Fruit fly (Drosophila melanogaster) whole organism, embryonic: ENCODE results near the gene Ciz1.

ENCODE experiments used
- Atf-2 ChIP-seq: fragments of 200-800 bp; sonication (Bioruptor generic); optimal IDR thresholded peaks from 2 replicates; lab custom pipeline; 2016; ENCODE audit warnings: missing biosample characterization, missing genetic modification characterization
- Awh ChIP-seq: fragments of 200-800 bp; sonication (Bioruptor generic); IDR thresholded peaks from 2 replicates; pipeline ENCODE4, ENCODE4 v1.3.6; 2022; ENCODE audit warnings: missing biosample characterization, missing genetic modification characterization
- B-H1 ChIP-seq: fragments of 200-800 bp; sonication (Bioruptor generic); IDR thresholded peaks from 3 replicates; pipeline ENCODE4 v1.3.6; 2022; ENCODE audit warnings: missing biosample characterization, missing genetic modification characterization
- CG13287 ChIP-seq: fragments of 200-800 bp; sonication (Bioruptor generic); IDR thresholded peaks from 2 replicates; pipeline ENCODE4 v1.3.6; 2022; ENCODE audit warnings: missing biosample characterization, missing genetic modification characterization; ENCODE audit not compliant: partially characterized antibody
- CG14441 ChIP-seq: fragments of 200-800 bp; sonication (Bioruptor generic); IDR thresholded peaks from 2 replicates; pipeline ENCODE4 v1.3.6; 2022; ENCODE audit warnings: missing biosample characterization, missing genetic modification characterization
- CG16863 ChIP-seq: fragments of 200-800 bp; sonication (Bioruptor generic); optimal IDR thresholded peaks from 3 replicates; lab custom pipeline; 2016; ENCODE audit warnings: missing biosample characterization, missing genetic modification characterization
- CG17612 ChIP-seq: fragments of 200-800 bp; sonication (Bioruptor generic); IDR thresholded peaks from 2 replicates; pipeline ENCODE4 v1.3.6; 2022; ENCODE audit warnings: missing biosample characterization, missing genetic modification characterization
- CG18011 ChIP-seq: fragments of 200-800 bp; sonication (Bioruptor generic); optimal IDR thresholded peaks from 2 replicates; lab custom pipeline; 2017; ENCODE audit warnings: missing biosample characterization, missing genetic modification characterization, mild to moderate bottlenecking, moderate library complexity, missing genotype
- CG2129 ChIP-seq: fragments of 200-800 bp; sonication (Bioruptor generic); IDR thresholded peaks from 2 replicates; pipeline ENCODE4 v1.3.6; 2022; ENCODE audit warnings: missing biosample characterization, missing genetic modification characterization; ENCODE audit not compliant: partially characterized antibody
- CG31441 ChIP-seq: fragments of 200-800 bp; sonication (Bioruptor generic); IDR thresholded peaks from 2 replicates; pipeline ENCODE4 v1.3.6; 2022; ENCODE audit warnings: missing biosample characterization, missing genetic modification characterization
- CG43689 ChIP-seq: fragments of 200-800 bp; sonication (Bioruptor generic); IDR thresholded peaks from 2 replicates; pipeline ENCODE4 v1.3.6; 2022; ENCODE audit warnings: missing biosample characterization, missing genetic modification characterization
- CG4424 ChIP-seq: fragments of 200-800 bp; sonication (Bioruptor generic); optimal IDR thresholded peaks from 3 replicates; lab custom pipeline; 2016; ENCODE audit warnings: missing biosample characterization, missing genetic modification characterization
- CG6683 ChIP-seq: fragments of 200-800 bp; sonication (Bioruptor generic); optimal IDR thresholded peaks from 2 replicates; lab custom pipeline; 2017; ENCODE audit warnings: missing biosample characterization, mild to moderate bottlenecking, missing genetic modification characterization, missing genetic modification reagents
- CG6854 ChIP-seq: fragments of 200-800 bp; sonication (Bioruptor generic); optimal IDR thresholded peaks from 3 replicates; lab custom pipeline; 2017; ENCODE audit warnings: missing biosample characterization, mild to moderate bottlenecking, missing genetic modification characterization
- CG7745 ChIP-seq: fragments of 200-800 bp; sonication (Bioruptor generic); optimal IDR thresholded peaks from 2 replicates; lab custom pipeline; 2018; ENCODE audit warnings: missing biosample characterization, mild to moderate bottlenecking, missing genetic modification characterization, moderate library complexity
- CG7786 ChIP-seq: fragments of 200-800 bp; sonication (Bioruptor generic); optimal IDR thresholded peaks from 2 replicates; lab custom pipeline; 2016; ENCODE audit warnings: missing biosample characterization, missing genetic modification characterization
- CG8281 ChIP-seq: fragments of 200-800 bp; sonication (Bioruptor generic); optimal IDR thresholded peaks from 2 replicates; lab custom pipeline; 2018; ENCODE audit warnings: missing biosample characterization, mild to moderate bottlenecking, missing genetic modification characterization, moderate library complexity
- Dref ChIP-seq: fragments of 200-800 bp; sonication (Bioruptor generic); IDR thresholded peaks from 2 replicates; pipeline ENCODE4 v1.3.6; 2022; ENCODE audit warnings: missing biosample characterization, missing genetic modification characterization
- Fer2 ChIP-seq: fragments of 200-800 bp; sonication (Bioruptor generic); optimal IDR thresholded peaks from 2 replicates; lab custom pipeline; 2018; ENCODE audit warnings: missing biosample characterization, mild to moderate bottlenecking, missing genetic modification characterization, moderate library complexity
- Hr3 ChIP-seq: fragments of 200-800 bp; sonication (Bioruptor generic); optimal IDR thresholded peaks from 3 replicates; lab custom pipeline; 2016; ENCODE audit warnings: missing biosample characterization, missing genetic modification characterization
- Med ChIP-seq: fragments of 200-800 bp; sonication (Bioruptor generic); peaks from one replicate; lab custom pipeline; 2016; ENCODE audit warnings: missing biosample characterization, missing genetic modification characterization, mild to moderate bottlenecking, inconsistent platforms, moderate library complexity
- Nf-YA ChIP-seq: fragments of 200-800 bp; sonication (Bioruptor generic); IDR thresholded peaks from 2 replicates; pipeline ENCODE4 v1.3.6; 2022; ENCODE audit warnings: missing biosample characterization, missing genetic modification characterization
- Poxn ChIP-seq: fragments of 200-800 bp; sonication (Bioruptor generic); IDR thresholded peaks from 2 replicates; pipeline ENCODE4 v1.3.6; 2022; ENCODE audit warnings: missing biosample characterization, missing genetic modification characterization
- Ravus ChIP-seq: fragments of 200-800 bp; sonication (Bioruptor generic); IDR thresholded peaks from 2 replicates; pipeline ENCODE4 v1.3.6; 2022; ENCODE audit warnings: missing biosample characterization, missing genetic modification characterization
- Sin3A ChIP-seq: fragments of >200 bp; optimal IDR thresholded peaks from 2 replicates; lab custom pipeline; 2018
- Stat92E ChIP-seq, 3 experiments: fragments of >200 bp in 2 of 3; fragments of 200-800 bp in 1 of 3; sonication (Bioruptor generic) in 1 of 3; optimal IDR thresholded peaks; 2 replicates each; lab custom pipeline; 2017 to 2019; ENCODE audit warnings: missing biosample characterization in 3 of 3, missing genetic modification characterization in 3 of 3, mild to moderate bottlenecking in 1 of 3, moderate library complexity in 1 of 3
- bsh ChIP-seq, 2 experiments: fragments of 200-800 bp; sonication (Bioruptor generic); optimal IDR thresholded peaks; 2 replicates each; lab custom pipeline; 2017 to 2018; ENCODE audit warnings: mild to moderate bottlenecking in 2 of 2, missing biosample characterization in 2 of 2, missing genetic modification characterization in 2 of 2, moderate library complexity in 1 of 2
- ci ChIP-seq: fragments of 200-800 bp; sonication (Bioruptor generic); IDR thresholded peaks from 3 replicates; pipeline ENCODE4 v1.3.6; 2022; ENCODE audit warnings: missing biosample characterization, missing genetic modification characterization
- crol ChIP-seq: fragments of 200-800 bp; sonication (Bioruptor generic); IDR thresholded peaks from 2 replicates; pipeline ENCODE4 v1.3.6; 2022; ENCODE audit warnings: missing biosample characterization, missing genetic modification characterization
- dimm ChIP-seq: fragments of 200-800 bp; sonication (Bioruptor generic); IDR thresholded peaks from 2 replicates; pipeline ENCODE4 v1.3.6; 2022; ENCODE audit warnings: missing biosample characterization, missing genetic modification characterization
- dmrt99B ChIP-seq: fragments of 200-800 bp; sonication (Bioruptor generic); optimal IDR thresholded peaks from 2 replicates; lab custom pipeline; 2018; ENCODE audit warnings: missing biosample characterization, mild to moderate bottlenecking, missing genetic modification characterization, moderate library complexity
- exex ChIP-seq: fragments of 200-800 bp; sonication (Bioruptor generic); optimal IDR thresholded peaks from 4 replicates; lab custom pipeline; 2018; ENCODE audit warnings: missing biosample characterization, mild to moderate bottlenecking, missing genetic modification characterization, moderate library complexity
- grau ChIP-seq: fragments of 200-800 bp; optimal IDR thresholded peaks from 3 replicates; lab custom pipeline; 2019; ENCODE audit warnings: missing biosample characterization, mild to moderate bottlenecking, missing genetic modification characterization, moderate library complexity
- gro ChIP-seq: fragments of 200-800 bp; sonication (Bioruptor generic); optimal IDR thresholded peaks from 2 replicates; lab custom pipeline; 2016; ENCODE audit warnings: missing biosample characterization, missing genetic modification characterization
- gt ChIP-seq: fragments of 200-800 bp; sonication (Bioruptor generic); IDR thresholded peaks from 2 replicates; pipeline ENCODE4 v1.3.6; 2022; ENCODE audit warnings: missing biosample characterization, missing genetic modification characterization
- hth ChIP-seq: fragments of >200 bp; optimal IDR thresholded peaks from 2 replicates; lab custom pipeline; 2017; ENCODE audit warnings: inconsistent platforms
- ind ChIP-seq: fragments of 200-800 bp; sonication (Bioruptor generic); optimal IDR thresholded peaks from 3 replicates; lab custom pipeline; 2016; ENCODE audit warnings: missing biosample characterization, missing genetic modification characterization
- lab ChIP-seq: fragments of 200-800 bp; sonication (Bioruptor generic); optimal IDR thresholded peaks from 3 replicates; lab custom pipeline; 2017; ENCODE audit warnings: missing biosample characterization, missing genetic modification characterization, mild to moderate bottlenecking, moderate library complexity, missing genetic modification reagents
- lov ChIP-seq, 2 experiments: fragments of 200-800 bp in 1 of 2; fragments of >200 bp in 1 of 2; sonication (Bioruptor generic) in 1 of 2; IDR thresholded peaks in 1 of 2; optimal IDR thresholded peaks in 1 of 2; 2 replicates in 1 of 2; 3 replicates in 1 of 2; pipeline versions ENCODE4 v1.3.6 to Lab custom; 2017 to 2022; ENCODE audit warnings: missing biosample characterization in 1 of 2, missing genetic modification characterization in 1 of 2
- nau ChIP-seq: fragments of 200-800 bp; sonication (Bioruptor generic); optimal IDR thresholded peaks from 3 replicates; lab custom pipeline; 2017; ENCODE audit warnings: missing biosample characterization, mild to moderate bottlenecking, missing genetic modification characterization, missing genetic modification reagents
- nmo ChIP-seq: fragments of 200-800 bp; sonication (Bioruptor generic); optimal IDR thresholded peaks from 2 replicates; lab custom pipeline; 2018; ENCODE audit warnings: missing biosample characterization, mild to moderate bottlenecking, missing genetic modification characterization, moderate library complexity
- pfk ChIP-seq: fragments of 200-800 bp; sonication (Bioruptor generic); optimal IDR thresholded peaks from 2 replicates; lab custom pipeline; 2018; ENCODE audit warnings: missing biosample characterization, mild to moderate bottlenecking, missing genetic modification characterization, moderate library complexity
- slou ChIP-seq: fragments of 200-800 bp; sonication (Bioruptor generic); optimal IDR thresholded peaks from 3 replicates; lab custom pipeline; 2016; ENCODE audit warnings: missing biosample characterization, missing genetic modification characterization
- sob ChIP-seq: fragments of 200-800 bp; sonication (Bioruptor generic); IDR thresholded peaks from 2 replicates; pipeline ENCODE4 v1.3.6; 2022; ENCODE audit warnings: missing biosample characterization, missing genetic modification characterization
- sr ChIP-seq: fragments of 200-800 bp; sonication (Bioruptor generic); IDR thresholded peaks from 3 replicates; pipeline ENCODE4 v1.3.6; 2022; ENCODE audit warnings: missing biosample characterization, missing genetic modification characterization
- stc ChIP-seq: fragments of 200-800 bp; sonication (Bioruptor generic); IDR thresholded peaks from 2 replicates; pipeline ENCODE4 v1.3.6; 2022; ENCODE audit warnings: missing biosample characterization, missing genetic modification characterization
- stwl ChIP-seq: fragments of 200-800 bp; sonication (Bioruptor generic); optimal IDR thresholded peaks from 3 replicates; lab custom pipeline; 2018; ENCODE audit warnings: missing biosample characterization, mild to moderate bottlenecking, missing genetic modification characterization, moderate library complexity
- trh ChIP-seq: fragments of 200-800 bp; sonication (Bioruptor generic); optimal IDR thresholded peaks from 2 replicates; lab custom pipeline; 2016; ENCODE audit warnings: missing biosample characterization, missing genetic modification characterization
- usp ChIP-seq: fragments of >200 bp; optimal IDR thresholded peaks from 2 replicates; lab custom pipeline; 2017; ENCODE audit warnings: missing biosample characterization, missing genetic modification characterization

The Ciz1 gene

dm6 chr3L:9854583-9855519 lies 9.6 kb upstream of the Ciz1 start, which contains the start of gene RasGAP1 (continued):
- TF ChIP-seq lov (optimal IDR thresholded peaks at IDR 0.05; lab: Kevin White, UChicago) (no peak), lov (GFP tag; IDR thresholded peaks at IDR 0.05; lab: Robert Waterston, UW) (no peak), ind (no peak), Fer2 (tag; lab: Kevin White, UChicago) (no peak), CG8281 (tag; lab: Kevin White, UChicago) (no peak), Dref (GFP tag; lab: Robert Waterston, UW) (peak; percentile 56), slou (GFP tag; lab: Kevin White, UChicago) (no peak), gt (GFP tag; lab: Robert Waterston, UW) (no peak), B-H1 (GFP tag; lab: Robert Waterston, UW) (no peak), nmo (peak; percentile 17), Nf-YA (GFP tag; lab: Robert Waterston, UW) (no peak), stc (GFP tag; lab: Robert Waterston, UW) (no peak), hth (lab: Kevin White, UChicago) (no peak), CG2129 (GFP tag; lab: Robert Waterston, UW) (no peak), dimm (GFP tag; lab: Robert Waterston, UW) (no peak), CG7745 (tag; lab: Kevin White, UChicago) (no peak), Stat92E (GFP tag; optimal IDR thresholded peaks at IDR 0.05; lab: Kevin White, UChicago) (no peak), ci (GFP tag; lab: Robert Waterston, UW) (0 out of 3 replicates have a peak, but pooled peaks have one; percentile 5), Poxn (GFP tag; lab: Robert Waterston, UW) (no peak), CG43689 (no peak), sob (GFP tag; lab: Robert Waterston, UW) (peak; percentile 26; the same call in 1 of the 2 replicates), bsh (GFP tag; optimal IDR thresholded peaks at IDR 0.05; lab: Kevin White, UChicago) (no peak), CG7786 (GFP tag; lab: Kevin White, UChicago) (no peak), pfk (GFP tag; lab: Kevin White, UChicago) (no peak), CG16863 (GFP tag; lab: Kevin White, UChicago) (no peak), sr (0 out of 3 replicates have a peak, but pooled peaks have one; percentile 16), CG17612 (GFP tag; lab: Robert Waterston, UW) (no peak), lab (GFP tag; lab: Kevin White, UChicago) (peak; percentile 4), CG6854 (GFP tag; lab: Kevin White, UChicago) (no peak), exex (tag; lab: Kevin White, UChicago) (no peak), usp (GFP tag; lab: Kevin White, UChicago) (no peak), CG31441 (no peak), Hr3 (GFP tag; lab: Kevin White, UChicago) (no peak), CG6683 (no peak), stwl (tag; lab: Kevin White, UChicago) (peak; percentile 43), Med (GFP tag; lab: Kevin White, UChicago) (peak; percentile 71), Awh (no peak), Sin3A (lab: Kevin White, UChicago) (peak; percentile 94), CG14441 (GFP tag; lab: Robert Waterston, UW) (0 out of 2 replicates have a peak, but pooled peaks have one; percentile 8), nau (GFP tag; lab: Kevin White, UChicago) (no peak), dmrt99B (tag; lab: Kevin White, UChicago) (no peak), crol (GFP tag; lab: Robert Waterston, UW) (no peak), Ravus (GFP tag; lab: Robert Waterston, UW) (no peak), CG4424 (GFP tag; lab: Kevin White, UChicago) (no peak), gro (GFP tag; lab: Kevin White, UChicago) (peak; percentile 33), Atf-2 (no peak), CG13287 (peak; percentile 59), trh (GFP tag; lab: Kevin White, UChicago) (no peak), CG18011 (peak; percentile 98), grau (tag; lab: Kevin White, UChicago) (no peak)
